Fruit fly (Drosophila melanogaster) whole organism, pupa: ENCODE measurements around the gene CG33270.

ENCODE experiments used
- CG10348 ChIP-seq: fragments of 200-800 bp; sonication (Bioruptor generic); IDR thresholded peaks from 2 replicates; pipeline ENCODE4 v1.3.6; 2022; ENCODE audit warnings: missing biosample characterization, missing genetic modification characterization
- CG12605 ChIP-seq: fragments of 200-800 bp; sonication (Bioruptor generic); IDR thresholded peaks from 2 replicates; pipeline ENCODE4 v1.3.6; 2022; ENCODE audit warnings: missing biosample characterization, missing genetic modification characterization
- CG13204 ChIP-seq: fragments of 200-800 bp; sonication (Bioruptor generic); optimal IDR thresholded peaks from 2 replicates; lab custom pipeline; 2018; ENCODE audit warnings: missing biosample characterization, mild to moderate bottlenecking, missing genetic modification characterization, moderate library complexity
- CG14655 ChIP-seq: fragments of 200-800 bp; sonication (Bioruptor generic); optimal IDR thresholded peaks from 3 replicates; lab custom pipeline; 2017; ENCODE audit warnings: mild to moderate bottlenecking, missing biosample characterization, missing genetic modification reagents, missing genetic modification characterization
- CG15710 ChIP-seq: fragments of 200-800 bp; sonication (Bioruptor generic); optimal IDR thresholded peaks from 2 replicates; lab custom pipeline; 2018; ENCODE audit warnings: missing biosample characterization, mild to moderate bottlenecking, missing genetic modification characterization, moderate library complexity
- CG17806 ChIP-seq: fragments of 200-800 bp; sonication (Bioruptor generic); optimal IDR thresholded peaks from 2 replicates; lab custom pipeline; 2018; ENCODE audit warnings: missing biosample characterization, mild to moderate bottlenecking, missing genetic modification characterization, moderate library complexity
- CG32121 ChIP-seq: fragments of 200-800 bp; sonication (Bioruptor generic); IDR thresholded peaks from 2 replicates; pipeline ENCODE4 v1.3.6; 2022; ENCODE audit warnings: missing biosample characterization, missing genetic modification characterization
- CG34367 ChIP-seq: fragments of 200-800 bp; sonication (Bioruptor generic); optimal IDR thresholded peaks from 2 replicates; lab custom pipeline; 2018; ENCODE audit warnings: missing biosample characterization, mild to moderate bottlenecking, missing genetic modification characterization
- CG4496 ChIP-seq: fragments of 200-800 bp; sonication (Bioruptor generic); IDR thresholded peaks from 3 replicates; pipeline ENCODE4 v1.3.6; 2022; ENCODE audit warnings: missing biosample characterization, missing genetic modification characterization
- CG8159 ChIP-seq: fragments of 200-800 bp; sonication (Bioruptor generic); optimal IDR thresholded peaks from 3 replicates; lab custom pipeline; 2018; ENCODE audit warnings: missing biosample characterization, mild to moderate bottlenecking, missing genetic modification characterization, moderate library complexity
- CG8301 ChIP-seq: fragments of 200-800 bp; sonication (Bioruptor generic); optimal IDR thresholded peaks from 2 replicates; lab custom pipeline; 2018; ENCODE audit warnings: missing biosample characterization, mild to moderate bottlenecking, missing genetic modification characterization
- CG9948 ChIP-seq: fragments of 200-800 bp; sonication (Bioruptor generic); optimal IDR thresholded peaks from 2 replicates; lab custom pipeline; 2018; ENCODE audit warnings: missing biosample characterization, mild to moderate bottlenecking, missing genetic modification characterization, moderate library complexity
- D1 ChIP-seq: fragments of 200-800 bp; sonication (Bioruptor generic); optimal IDR thresholded peaks from 2 replicates; lab custom pipeline; 2018; ENCODE audit warnings: missing biosample characterization, mild to moderate bottlenecking, missing genetic modification characterization, moderate library complexity
- EcR ChIP-seq: fragments of 200-800 bp; sonication (Bioruptor generic); optimal IDR thresholded peaks from 3 replicates; lab custom pipeline; 2019; ENCODE audit warnings: missing biosample characterization, missing genetic modification characterization, mild to moderate bottlenecking, moderate library complexity, missing genetic modification reagents
- Ets98B ChIP-seq: fragments of 200-800 bp; sonication (Bioruptor generic); IDR thresholded peaks from 2 replicates; pipeline ENCODE4 v1.3.6; 2022; ENCODE audit warnings: missing biosample characterization, missing genetic modification characterization
- Pif1A ChIP-seq: fragments of 200-800 bp; sonication (Bioruptor generic); optimal IDR thresholded peaks from 3 replicates; lab custom pipeline; 2016; ENCODE audit warnings: missing biosample characterization, missing genetic modification characterization
- Pif1B ChIP-seq: fragments of 200-800 bp; sonication (Bioruptor generic); optimal IDR thresholded peaks from 3 replicates; lab custom pipeline; 2016; ENCODE audit warnings: missing biosample characterization, missing genetic modification characterization
- Snoo ChIP-seq: fragments of 200-800 bp; sonication (Bioruptor generic); optimal IDR thresholded peaks from 3 replicates; lab custom pipeline; 2017; ENCODE audit warnings: missing biosample characterization, mild to moderate bottlenecking, missing genetic modification characterization, inconsistent platforms
- fd96Ca ChIP-seq: fragments of 200-800 bp; sonication (Bioruptor generic); IDR thresholded peaks from 3 replicates; pipeline ENCODE4 v1.3.6; 2022; ENCODE audit warnings: missing biosample characterization, missing genetic modification characterization
- gl ChIP-seq: fragments of 200-800 bp; sonication (Bioruptor generic); optimal IDR thresholded peaks from 2 replicates; lab custom pipeline; 2018; ENCODE audit warnings: missing biosample characterization, mild to moderate bottlenecking, missing genetic modification characterization
- rn ChIP-seq: fragments of 200-800 bp; sonication (Bioruptor generic); IDR thresholded peaks from 2 replicates; pipeline ENCODE4 v1.3.6; 2022; ENCODE audit warnings: missing biosample characterization, missing genetic modification characterization

CG33270 gene

dm6 chr3L:11554338-11554737, 24.1 kb downstream of the CG33270 start:
- TF ChIP-seq CG17806 (tag; lab: Kevin White, UChicago) = peak; percentile 73
- TF ChIP-seq EcR (GFP tag; lab: Kevin White, UChicago) = no peak
- TF ChIP-seq D1 (tag; lab: Kevin White, UChicago) = no peak
- TF ChIP-seq CG4496 (GFP tag; lab: Robert Waterston, UW) = peak; percentile 61; the same call in 2 of the 3 replicates
- TF ChIP-seq CG9948 = peak; percentile 55
- TF ChIP-seq Pif1A = peak; percentile 49
- TF ChIP-seq Snoo (tag; lab: Kevin White, UChicago) = peak; percentile 49
- peak; percentile 81 for TF ChIP-seq CG8159 (tag; lab: Kevin White, UChicago)
- peak; percentile 79 for TF ChIP-seq CG14655 (GFP tag; lab: Kevin White, UChicago)
- TF ChIP-seq CG32121 (GFP tag; lab: Robert Waterston, UW) = peak; percentile 56
- TF ChIP-seq fd96Ca (GFP tag; lab: Robert Waterston, UW) = no peak
- peak; percentile 27 for TF ChIP-seq gl (tag; lab: Kevin White, UChicago)
- TF ChIP-seq CG8301 (tag; lab: Kevin White, UChicago) = peak; percentile 68
- peak; percentile 54 for TF ChIP-seq CG34367 (tag; lab: Kevin White, UChicago)
- TF ChIP-seq CG12605 (GFP tag; lab: Robert Waterston, UW) = peak; percentile 49
- TF ChIP-seq CG13204 = no peak
- TF ChIP-seq Pif1B (GFP tag; lab: Kevin White, UChicago) = peak; percentile 56
- peak; percentile 71 for TF ChIP-seq CG15710 (tag; lab: Kevin White, UChicago)
- TF ChIP-seq CG10348 (GFP tag; lab: Robert Waterston, UW) = no peak
- peak; percentile 53; the same call in 1 of the 2 replicates for TF ChIP-seq Ets98B
- TF ChIP-seq rn (GFP tag; lab: Robert Waterston, UW) = peak; percentile 41

dm6 chr3L:11553672-11554068, 24.8 kb downstream of the CG33270 start:
- TF ChIP-seq Snoo (tag; lab: Kevin White, UChicago) (no peak), fd96Ca (GFP tag; lab: Robert Waterston, UW) (no peak), CG15710 (tag; lab: Kevin White, UChicago) (no peak), CG4496 (GFP tag; lab: Robert Waterston, UW) (no peak), CG9948 (no peak), EcR (GFP tag; lab: Kevin White, UChicago) (no peak), CG14655 (GFP tag; lab: Kevin White, UChicago) (no peak), gl (tag; lab: Kevin White, UChicago) (no peak), CG13204 (no peak), CG10348 (GFP tag; lab: Robert Waterston, UW) (no peak)

dm6 chr3L:11552996-11553671, 25.3 kb downstream of the CG33270 start:
- TF ChIP-seq Pif1B (GFP tag; lab: Kevin White, UChicago) (peak; percentile 57), CG15710 (tag; lab: Kevin White, UChicago) (peak; percentile 61), gl (tag; lab: Kevin White, UChicago) (peak; percentile 86), CG9948 (peak; percentile 22), CG4496 (GFP tag; lab: Robert Waterston, UW) (peak; percentile 69; the same call in 2 of the 3 replicates), CG14655 (GFP tag; lab: Kevin White, UChicago) (peak; percentile 65), fd96Ca (GFP tag; lab: Robert Waterston, UW) (peak; percentile 79), Pif1A (peak; percentile 21), Ets98B (peak; percentile 83), D1 (tag; lab: Kevin White, UChicago) (no peak), CG17806 (tag; lab: Kevin White, UChicago) (peak; percentile 45), EcR (GFP tag; lab: Kevin White, UChicago) (peak; percentile 81), CG32121 (GFP tag; lab: Robert Waterston, UW) (peak; percentile 79), rn (GFP tag; lab: Robert Waterston, UW) (no peak), CG10348 (GFP tag; lab: Robert Waterston, UW) (no peak), CG13204 (peak; percentile 94), Snoo (tag; lab: Kevin White, UChicago) (peak; percentile 42), CG34367 (tag; lab: Kevin White, UChicago) (peak; percentile 65), CG12605 (GFP tag; lab: Robert Waterston, UW) (peak; percentile 95), CG8159 (tag; lab: Kevin White, UChicago) (peak; percentile 32), CG8301 (tag; lab: Kevin White, UChicago) (peak; percentile 44)

- TF ChIP-seq rn (GFP tag; lab: Robert Waterston, UW) (peak; percentile 52; the same call in 1 of the 2 replicates), CG4496 (GFP tag; lab: Robert Waterston, UW) (peak; percentile 65; the same call in 1 of the 3 replicates), D1 (tag; lab: Kevin White, UChicago) (no peak), EcR (GFP tag; lab: Kevin White, UChicago) (no peak), CG8301 (tag; lab: Kevin White, UChicago) (peak; percentile 58), Snoo (tag; lab: Kevin White, UChicago) (peak; percentile 24), CG17806 (tag; lab: Kevin White, UChicago) (peak; percentile 55), gl (tag; lab: Kevin White, UChicago) (no peak), CG12605 (GFP tag; lab: Robert Waterston, UW) (no peak; the same call in 1 of the 2 replicates), Pif1A (peak; percentile 55), Pif1B (GFP tag; lab: Kevin White, UChicago) (peak; percentile 29), CG10348 (GFP tag; lab: Robert Waterston, UW) (no peak), Ets98B (peak; percentile 52), CG15710 (tag; lab: Kevin White, UChicago) (peak; percentile 66), CG32121 (GFP tag; lab: Robert Waterston, UW) (peak; percentile 60), CG14655 (GFP tag; lab: Kevin White, UChicago) (peak; percentile 76), CG34367 (tag; lab: Kevin White, UChicago) (peak; percentile 19), CG8159 (tag; lab: Kevin White, UChicago) (peak; percentile 75), CG13204 (no peak), fd96Ca (GFP tag; lab: Robert Waterston, UW) (peak; percentile 11; the same call in 1 of the 3 replicates), CG9948 (peak; percentile 54)
Measured at dm6 chr3L:11551949-11552348, 26.5 kb downstream of the CG33270 start.
